Fruit fly (Drosophila melanogaster): ENCODE results near the gene Snmp1.
A peak's percentile ranks its signal among the peaks of the same experiment; 100 is the strongest.

The Snmp1 gene

dm6 chr3R:21176663-21177145 lies 8.7 kb upstream of the Snmp1 start (continued):
- TF ChIP-seq Xrp1 (GFP tag; IDR thresholded peaks at IDR 0.05) (0 out of 2 replicates have a peak, but pooled peaks have one; percentile 6), Sox100B (GFP tag; optimal IDR thresholded peaks at IDR 0.05) (peak; percentile 35), CG8478 (optimal IDR thresholded peaks at IDR 0.05) (no peak), CG31224 (GFP tag; IDR thresholded peaks at IDR 0.05) (no peak), slbo (GFP tag; IDR thresholded peaks at IDR 0.05) (peak; percentile 25), dati (GFP tag; IDR thresholded peaks at IDR 0.05) (no peak), CG17829 (tag; optimal IDR thresholded peaks at IDR 0.05) (no peak), CG12391 (tag; optimal IDR thresholded peaks at IDR 0.05) (no peak), Fer2 (tag; optimal IDR thresholded peaks at IDR 0.05) (no peak), lbe (GFP tag; optimal IDR thresholded peaks at IDR 0.05) (no peak), stc (GFP tag; IDR thresholded peaks at IDR 0.05) (no peak), CG30020 (tag; optimal IDR thresholded peaks at IDR 0.05) (no peak), CG11398 (GFP tag; optimal IDR thresholded peaks at IDR 0.05) (no peak), CG10274 (GFP tag; optimal IDR thresholded peaks at IDR 0.05) (no peak), CG3838 (GFP tag; optimal IDR thresholded peaks at IDR 0.05) (no peak), CG12155 (GFP tag; optimal IDR thresholded peaks at IDR 0.05) (no peak), exex (tag; optimal IDR thresholded peaks at IDR 0.05) (no peak), CG4328 (GFP tag; optimal IDR thresholded peaks at IDR 0.05) (peak; percentile 22), Hr3 (GFP tag; optimal IDR thresholded peaks at IDR 0.05) (no peak), gsb-n (tag; optimal IDR thresholded peaks at IDR 0.05) (no peak), CG10267 (tag; optimal IDR thresholded peaks at IDR 0.05) (no peak), br (optimal IDR thresholded peaks at IDR 0.05) (no peak), Fer3 (tag; optimal IDR thresholded peaks at IDR 0.05) (no peak), Dp (GFP tag; optimal IDR thresholded peaks at IDR 0.05) (no peak), HLH4C (GFP tag; IDR thresholded peaks at IDR 0.05; ENCODE audit: partially characterized antibody) (peak; percentile 50; the same call in 1 of the 3 replicates), Tbp (GFP tag; optimal IDR thresholded peaks at IDR 0.05) (no peak), org-1 (GFP tag; optimal IDR thresholded peaks at IDR 0.05) (no peak), CG14441 (GFP tag; IDR thresholded peaks at IDR 0.05) (peak; percentile 62), kni (GFP tag; optimal IDR thresholded peaks at IDR 0.05) (peak; percentile 55), Atf3 (GFP tag; optimal IDR thresholded peaks at IDR 0.05) (no peak), al (GFP tag; IDR thresholded peaks at IDR 0.05) (peak; percentile 41), CG18619 (GFP tag; optimal IDR thresholded peaks at IDR 0.05) (peak; percentile 44), peb (GFP tag; IDR thresholded peaks at IDR 0.05) (no peak), Max (GFP tag; optimal IDR thresholded peaks at IDR 0.05) (no peak), CG17802 (tag; optimal IDR thresholded peaks at IDR 0.05) (no peak), row (GFP tag; IDR thresholded peaks at IDR 0.05) (peak; percentile 39; the same call in 1 of the 3 replicates), PHDP (tag; optimal IDR thresholded peaks at IDR 0.05) (peak; percentile 9), Fer1 (GFP tag; optimal IDR thresholded peaks at IDR 0.05) (peak; percentile 36), HLH54F (GFP tag; optimal IDR thresholded peaks at IDR 0.05) (no peak), CG9797 (GFP tag; optimal IDR thresholded peaks at IDR 0.05) (no peak), fd64A (GFP tag; optimal IDR thresholded peaks at IDR 0.05) (peak; percentile 23), chm (GFP tag; IDR thresholded peaks at IDR 0.05) (no peak; the same call in 1 of the 2 replicates), btn (GFP tag; optimal IDR thresholded peaks at IDR 0.05) (no peak), Nf-YA (GFP tag; IDR thresholded peaks at IDR 0.05) (no peak), fd102C (GFP tag; optimal IDR thresholded peaks at IDR 0.05) (no peak), Gug (GFP tag; IDR thresholded peaks at IDR 0.05) (no peak), bcd (GFP tag; optimal IDR thresholded peaks at IDR 0.05) (no peak), dpn (GFP tag; optimal IDR thresholded peaks at IDR 0.05) (no peak), MBD-R2 (GFP tag; IDR thresholded peaks at IDR 0.05) (no peak), Mes4 (GFP tag; optimal IDR thresholded peaks at IDR 0.05) (no peak), CG10462 (GFP tag; optimal IDR thresholded peaks at IDR 0.05) (no peak), Kr (GFP tag; optimal IDR thresholded peaks at IDR 0.05) (no peak), ranshi (GFP tag; IDR thresholded peaks at IDR 0.05) (no peak)
